Fruit fly (Drosophila melanogaster): ENCODE results near the gene AANATL2.

Gene AANATL2

dm6 chr2L:6252258-6253004, 3.2 kb upstream of the AANATL2 start:
- TF ChIP-seq CG17801 (GFP tag; optimal IDR thresholded peaks at IDR 0.05; ENCODE audit: partially characterized antibody), result no peak

dm6 chr2L:6253005-6253353, 2.7 kb upstream of the AANATL2 start, which contains the start of gene Ddr:
Gene Ddr (plus strand): TSS chr2L:6253123.
- no peak for TF ChIP-seq CG17801 (GFP tag; optimal IDR thresholded peaks at IDR 0.05; ENCODE audit: partially characterized antibody)

dm6 chr2L:6259629-6260028, 4.0 kb downstream of the AANATL2 start:
- no peak for TF ChIP-seq CG17801 (GFP tag; optimal IDR thresholded peaks at IDR 0.05; ENCODE audit: partially characterized antibody)

dm6 chr2L:6264390-6264789, 8.7 kb downstream of the AANATL2 start, which contains the start of gene CG13983:
Gene CG13983 (minus strand): TSS chr2L:6264490.
- no peak for TF ChIP-seq CG17801 (GFP tag; optimal IDR thresholded peaks at IDR 0.05; ENCODE audit: partially characterized antibody)

dm6 chr2L:6271384-6271783, 15.7 kb downstream of the AANATL2 start:
- no peak for TF ChIP-seq CG17801 (GFP tag; optimal IDR thresholded peaks at IDR 0.05; ENCODE audit: partially characterized antibody)

- TF ChIP-seq CG17801 (GFP tag; optimal IDR thresholded peaks at IDR 0.05; ENCODE audit: partially characterized antibody), result no peak
Measured at dm6 chr2L:6273963-6274834, 18.5 kb downstream of the AANATL2 start.

dm6 chr2L:6275981-6276380, 20.3 kb downstream of the AANATL2 start:
- no peak for TF ChIP-seq CG17801 (GFP tag; optimal IDR thresholded peaks at IDR 0.05; ENCODE audit: partially characterized antibody)

- TF ChIP-seq CG17801 (GFP tag; optimal IDR thresholded peaks at IDR 0.05; ENCODE audit: partially characterized antibody), result peak; percentile 33
Measured at dm6 chr2L:6276815-6277214, 21.2 kb downstream of the AANATL2 start.

DNA sequence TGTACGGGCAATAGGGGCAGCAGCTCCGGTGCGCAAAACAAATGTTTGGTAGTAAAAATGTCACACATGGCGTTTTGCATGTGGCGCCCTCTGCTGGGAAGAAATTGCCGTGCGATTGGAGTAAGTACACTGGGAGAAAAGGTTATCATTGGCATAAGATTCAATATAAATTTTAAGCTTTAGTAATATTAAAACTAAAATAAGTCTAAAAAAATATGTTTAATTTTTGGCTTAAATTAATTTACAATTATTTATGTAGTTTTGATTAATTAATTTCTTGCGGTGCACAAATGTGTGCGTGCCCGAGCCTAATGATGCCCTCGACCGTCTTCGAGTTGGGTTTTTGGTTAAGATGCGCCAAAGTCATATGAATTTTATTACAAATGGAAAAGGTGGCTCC, 24.7 kb downstream of the AANATL2 start:
- no peak for TF ChIP-seq CG17801 (GFP tag; optimal IDR thresholded peaks at IDR 0.05; ENCODE audit: partially characterized antibody)

- TF ChIP-seq CG17801 (GFP tag; optimal IDR thresholded peaks at IDR 0.05; ENCODE audit: partially characterized antibody), result no peak
Measured at dm6 chr2L:6283376-6283775, 27.7 kb downstream of the AANATL2 start.

DNA sequence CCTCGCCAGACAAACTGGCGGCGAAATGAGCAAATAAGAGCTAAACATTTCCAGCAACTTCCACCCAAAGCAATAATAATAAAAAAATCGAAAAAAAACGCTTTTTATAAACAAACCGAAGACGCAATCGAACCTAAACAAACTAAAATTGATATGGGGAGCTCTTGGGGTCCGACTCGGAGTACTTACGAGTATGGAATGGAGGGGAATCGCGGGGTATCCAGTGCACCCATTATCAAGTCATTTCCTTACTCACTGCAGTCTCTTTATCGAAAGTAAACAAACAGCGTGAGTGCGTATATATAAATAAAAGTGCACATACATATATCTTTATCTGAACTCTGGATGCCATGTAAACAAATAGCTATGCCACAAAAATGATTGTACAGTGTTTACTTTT, 35.9 kb downstream of the AANATL2 start:
- no peak for TF ChIP-seq CG17801 (GFP tag; optimal IDR thresholded peaks at IDR 0.05; ENCODE audit: partially characterized antibody)

DNA sequence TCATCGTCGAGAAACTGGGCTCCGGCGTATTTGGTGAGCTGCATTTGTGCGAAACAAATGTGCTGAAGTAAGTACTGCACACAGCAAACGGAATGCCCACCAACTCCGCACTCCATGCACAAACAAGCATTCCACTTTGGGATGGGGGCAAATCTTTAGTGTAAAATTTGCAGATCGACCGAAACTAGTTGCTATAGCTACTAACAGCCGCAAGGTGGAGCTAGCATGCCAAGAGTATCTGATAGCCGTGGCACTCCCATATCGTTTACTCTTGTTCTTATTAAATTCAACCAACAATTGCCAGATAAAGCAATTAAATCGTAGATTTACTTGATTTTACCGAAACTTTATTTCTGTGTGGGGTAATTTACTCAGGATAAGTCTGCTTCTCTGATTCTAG, 46.0 kb downstream of the AANATL2 start:
- TF ChIP-seq CG17801 (GFP tag; optimal IDR thresholded peaks at IDR 0.05; ENCODE audit: partially characterized antibody), result no peak
